Fruit fly (Drosophila melanogaster) whole organism, embryonic: ENCODE measurements around the gene CG31809.
A peak's percentile ranks its signal among the peaks of the same experiment; 100 is the strongest.

ENCODE experiments used
- Antp ChIP-seq: fragments of 200-800 bp; sonication (Bioruptor generic); optimal IDR thresholded peaks from 3 replicates; lab custom pipeline; 2016; ENCODE audit warnings: missing biosample characterization, missing genetic modification characterization
- tll ChIP-seq, 2 experiments: fragments of 200-800 bp in 1 of 2; fragments of >200 bp in 1 of 2; sonication (Bioruptor generic) in 1 of 2; optimal IDR thresholded peaks; 2 replicates each; lab custom pipeline; 2017 to 2019; ENCODE audit warnings: missing biosample characterization in 2 of 2, missing genetic modification characterization in 2 of 2, mild to moderate bottlenecking in 1 of 2, moderate library complexity in 1 of 2

- no peak for TF ChIP-seq tll (GFP tag; optimal IDR thresholded peaks at IDR 0.05; lab: Kevin White, UChicago)
- TF ChIP-seq Antp (GFP tag; lab: Kevin White, UChicago) = peak; percentile 56
These were observed 42.3 kb downstream of the CG31809 start, which contains the start of gene mdy for dm6 chr2L:16815989-16816749.
